Worm (Caenorhabditis elegans): ENCODE results near the gene ethe-1.

- no peak for TF ChIP-seq snpc-4 (GFP tag; optimal IDR thresholded peaks at IDR 0.05)
- TF ChIP-seq snpc-4 (tag; optimal IDR thresholded peaks at IDR 0.05) = no peak
- TF ChIP-seq pha-4 (tag; optimal IDR thresholded peaks at IDR 0.05) = no peak
- peak; percentile 7; the same call in 1 of the 2 replicates for TF ChIP-seq rcor-1 (GFP tag; IDR thresholded peaks at IDR 0.05)
Observed at ce11 chrIV:9510439-9510838, 1.9 kb upstream of the ethe-1 start, which contains the start of gene C33A12.4.
